Worm (Caenorhabditis elegans): ENCODE results near the gene C14C10.2.

ce11 chrV:12592379-12592778 lies at the start of gene C14C10.2:
- no peak for TF ChIP-seq lin-11 (tag; optimal IDR thresholded peaks at IDR 0.05)
- no peak for TF ChIP-seq pqm-1 (tag; optimal IDR thresholded peaks at IDR 0.05)
- TF ChIP-seq nhr-11 (tag; optimal IDR thresholded peaks at IDR 0.05) = no peak
- no peak for TF ChIP-seq mec-3 (tag; optimal IDR thresholded peaks at IDR 0.05; ENCODE audit: borderline replicate concordance)
- TF ChIP-seq ama-1 (optimal IDR thresholded peaks at IDR 0.05) = no peak
- TF ChIP-seq pha-2 (tag; optimal IDR thresholded peaks at IDR 0.05) = no peak
- TF ChIP-seq ceh-2 (tag; optimal IDR thresholded peaks at IDR 0.05) = no peak
- no peak for TF ChIP-seq pha-4 (tag; optimal IDR thresholded peaks at IDR 0.05)
- no peak for TF ChIP-seq ceh-19 (GFP tag; optimal IDR thresholded peaks at IDR 0.05)
- TF ChIP-seq nfya-1 (tag; optimal IDR thresholded peaks at IDR 0.05) = no peak
- TF ChIP-seq dve-1 (tag; optimal IDR thresholded peaks at IDR 0.05) = no peak
